Worm (Caenorhabditis elegans) whole organism, L4 larva: ENCODE measurements around the gene glb-11.

Experiments
- F37D6.2 ChIP-seq: sonication (generic microtip); optimal IDR thresholded peaks from 2 replicates; lab custom pipeline; 2016; ENCODE audit warnings: mild to moderate bottlenecking, missing genetic modification characterization, missing compliant biosample characterization
- F44E2.7 ChIP-seq: fragments of 200-800 bp; sonication (Bioruptor generic); IDR thresholded peaks from 2 replicates; pipeline ENCODE4 v2.1.2; 2022; ENCODE audit warnings: missing genetic modification characterization, missing compliant biosample characterization
- F49E8.2 ChIP-seq: sonication (generic microtip); optimal IDR thresholded peaks from 2 replicates; lab custom pipeline; 2016; ENCODE audit warnings: missing compliant biosample characterization, mild to moderate bottlenecking, missing genetic modification characterization, borderline replicate concordance
- T20F7.1 ChIP-seq: fragments of 200-800 bp; sonication (Bioruptor generic); optimal IDR thresholded peaks from 2 replicates; lab custom pipeline; 2018; ENCODE audit warnings: mild to moderate bottlenecking, missing genetic modification characterization, missing compliant biosample characterization
- aha-1 ChIP-seq: fragments of 150-350 bp; peaks from one replicate; lab custom pipeline; 2014; ENCODE audit warnings: missing biosample characterization, missing genetic modification characterization
- ama-1 ChIP-seq: fragments of 150-350 bp; optimal IDR thresholded peaks from 2 replicates; lab custom pipeline; 2014; ENCODE audit warnings: inconsistent platforms, mixed read lengths
- arid-1 ChIP-seq: fragments of 200-800 bp; sonication (Bioruptor generic); conservative IDR thresholded peaks from 2 replicates; pipeline ENCODE4 v1.3.6; 2022; ENCODE audit warnings: missing genetic modification reagents, missing genetic modification characterization, missing compliant biosample characterization
- ceh-20 ChIP-seq: fragments of 200-800 bp; sonication (Bioruptor generic); IDR thresholded peaks from 2 replicates; pipeline ENCODE4 v1.3.6; 2022; ENCODE audit warnings: missing genetic modification reagents, missing genetic modification characterization, missing compliant biosample characterization
- ceh-62 ChIP-seq: sonication (generic microtip); optimal IDR thresholded peaks from 2 replicates; lab custom pipeline; 2017; ENCODE audit warnings: missing biosample characterization, missing genetic modification characterization
- cey-2 ChIP-seq: sonication (generic microtip); optimal IDR thresholded peaks from 3 replicates; lab custom pipeline; 2017; ENCODE audit warnings: missing genetic modification characterization, mild to moderate bottlenecking, missing compliant biosample characterization, antibody characterized with exemption, borderline replicate concordance; ENCODE audit not compliant: insufficient read depth
- daf-16 ChIP-seq, 3 experiments: sonication (generic microtip); optimal IDR thresholded peaks; 2 replicates each; lab custom pipeline; 2016 to 2017; ENCODE audit warnings: missing genetic modification characterization in 3 of 3, missing genetic modification reagents in 3 of 3, mild to moderate bottlenecking in 2 of 3, missing compliant biosample characterization in 2 of 3, missing biosample characterization in 1 of 3, moderate library complexity in 1 of 3
- daf-19 ChIP-seq: fragments of 200-800 bp; sonication (Bioruptor generic); conservative IDR thresholded peaks from 2 replicates; pipeline ENCODE4 v1.3.6; 2022; ENCODE audit warnings: missing genetic modification characterization, missing compliant biosample characterization
- duxl-1 ChIP-seq: sonication (generic microtip); optimal IDR thresholded peaks from 2 replicates; lab custom pipeline; 2016; ENCODE audit warnings: mild to moderate bottlenecking, missing genetic modification characterization, moderate library complexity, missing compliant biosample characterization; ENCODE audit not compliant: poor library complexity
- fkh-10 ChIP-seq: fragments of 150-350 bp; optimal IDR thresholded peaks from 2 replicates; lab custom pipeline; 2014; ENCODE audit warnings: missing biosample characterization, missing genetic modification reagents, missing genetic modification characterization
- hif-1 ChIP-seq, 2 experiments: sonication (generic microtip); optimal IDR thresholded peaks; 2 replicates each; lab custom pipeline; 2016 to 2017; ENCODE audit warnings: missing compliant biosample characterization in 2 of 2, missing genetic modification characterization in 2 of 2, missing genetic modification reagents in 2 of 2, missing genotype in 2 of 2, mild to moderate bottlenecking in 1 of 2
- hlh-11 ChIP-seq: fragments of 200-800 bp; sonication (Bioruptor generic); optimal IDR thresholded peaks from 2 replicates; lab custom pipeline; 2018; ENCODE audit warnings: mild to moderate bottlenecking, missing genetic modification characterization, missing compliant biosample characterization
- hlh-30 ChIP-seq: sonication (generic microtip); optimal IDR thresholded peaks from 2 replicates; lab custom pipeline; 2017; ENCODE audit warnings: antibody characterized with exemption, mild to moderate bottlenecking, missing genetic modification characterization, missing compliant biosample characterization; ENCODE audit not compliant: insufficient read depth
- hmg-1.1 ChIP-seq: fragments of 200-800 bp; sonication (Bioruptor generic); IDR thresholded peaks from 2 replicates; pipeline ENCODE4 v1.3.6; 2022; ENCODE audit warnings: missing genetic modification reagents, missing genetic modification characterization, missing compliant biosample characterization
- jun-1 ChIP-seq: fragments of 150-350 bp; optimal IDR thresholded peaks from 2 replicates; lab custom pipeline; 2014; ENCODE audit warnings: missing biosample characterization, missing genetic modification reagents, missing genetic modification characterization
- lin-38 ChIP-seq: fragments of 200-800 bp; sonication (Bioruptor generic); IDR thresholded peaks from 2 replicates; pipeline ENCODE4 v1.3.6; 2022; ENCODE audit warnings: missing genetic modification reagents, missing genetic modification characterization, missing compliant biosample characterization
- lsy-2 ChIP-seq, 2 experiments: fragments of 150-350 bp in 1 of 2; sonication (generic microtip) in 1 of 2; optimal IDR thresholded peaks; 2 replicates each; lab custom pipeline; 2014 to 2017; ENCODE audit warnings: missing biosample characterization in 2 of 2, missing genetic modification characterization in 2 of 2
- mdl-1 ChIP-seq, 2 experiments: fragments of 150-350 bp in 1 of 2; sonication (generic microtip) in 1 of 2; optimal IDR thresholded peaks; 2 replicates each; lab custom pipeline; 2014 to 2017; ENCODE audit warnings: missing biosample characterization in 2 of 2, missing genetic modification characterization in 2 of 2
- mep-1 ChIP-seq: fragments of 150-350 bp; sonication (generic microtip); optimal IDR thresholded peaks from 3 replicates; lab custom pipeline; 2014; ENCODE audit warnings: missing biosample characterization, missing genetic modification characterization
- mes-2 ChIP-seq: sonication (generic microtip); optimal IDR thresholded peaks from 2 replicates; lab custom pipeline; 2016; ENCODE audit warnings: missing genotype, mild to moderate bottlenecking, missing genetic modification characterization, missing compliant biosample characterization; ENCODE audit not compliant: poor library complexity, severe bottlenecking
- mxl-3 ChIP-seq: fragments of 200-800 bp; sonication (Bioruptor generic); optimal IDR thresholded peaks from 2 replicates; lab custom pipeline; 2018; ENCODE audit warnings: mild to moderate bottlenecking, missing genetic modification characterization, missing compliant biosample characterization
- nhr-237 ChIP-seq: sonication (generic microtip); optimal IDR thresholded peaks from 2 replicates; lab custom pipeline; 2017; ENCODE audit warnings: missing biosample characterization, missing genetic modification characterization
- nhr-28 ChIP-seq: fragments of 150-350 bp; optimal IDR thresholded peaks from 2 replicates; lab custom pipeline; 2014; ENCODE audit warnings: missing biosample characterization, missing genetic modification characterization
- nhr-77 ChIP-seq: fragments of 150-350 bp; optimal IDR thresholded peaks from 2 replicates; lab custom pipeline; 2014; ENCODE audit warnings: missing biosample characterization, missing genetic modification characterization
- pha-4 ChIP-seq, 2 experiments: fragments of 150-350 bp in 1 of 2; fragments of 200-800 bp in 1 of 2; sonication (Bioruptor generic) in 1 of 2; IDR thresholded peaks in 1 of 2; optimal IDR thresholded peaks in 1 of 2; 2 replicates each; pipeline versions ENCODE4 v1.3.6 to Lab custom; 2014 to 2022; ENCODE audit warnings: missing genetic modification characterization in 2 of 2, missing genetic modification reagents in 2 of 2, missing biosample characterization in 1 of 2, missing compliant biosample characterization in 1 of 2
- php-3 ChIP-seq: fragments of 200-800 bp; sonication (Bioruptor generic); IDR thresholded peaks from 2 replicates; pipeline ENCODE4 v1.3.6; 2022; ENCODE audit warnings: missing genetic modification reagents, missing genetic modification characterization, missing compliant biosample characterization
- pqm-1 ChIP-seq: sonication (generic microtip); optimal IDR thresholded peaks from 2 replicates; lab custom pipeline; 2017; ENCODE audit warnings: missing biosample characterization, missing genetic modification characterization
- rbr-2 ChIP-seq: sonication (generic microtip); optimal IDR thresholded peaks from 2 replicates; lab custom pipeline; 2016; ENCODE audit warnings: missing genotype, missing genetic modification characterization, missing compliant biosample characterization
- saeg-2 ChIP-seq: fragments of 200-800 bp; sonication (Bioruptor generic); IDR thresholded peaks from 2 replicates; pipeline ENCODE4 v1.3.6; 2022; ENCODE audit warnings: missing genetic modification reagents, missing genetic modification characterization, missing compliant biosample characterization
- set-16 ChIP-seq: fragments of 200-800 bp; sonication (Bioruptor generic); IDR thresholded peaks from 2 replicates; pipeline ENCODE4 v1.3.6; 2022; ENCODE audit warnings: missing genetic modification reagents, missing genetic modification characterization, missing compliant biosample characterization
- spr-1 ChIP-seq: sonication (generic microtip); optimal IDR thresholded peaks from 2 replicates; lab custom pipeline; 2016; ENCODE audit warnings: mild to moderate bottlenecking, missing genetic modification characterization, missing compliant biosample characterization
- tra-1 ChIP-seq: fragments of 200-800 bp; sonication (Bioruptor generic); IDR thresholded peaks from 2 replicates; pipeline ENCODE4 v1.3.6; 2022; ENCODE audit warnings: missing genetic modification reagents, missing genetic modification characterization, missing compliant biosample characterization
- zag-1 ChIP-seq: fragments of 150-350 bp; optimal IDR thresholded peaks from 2 replicates; lab custom pipeline; 2014; ENCODE audit warnings: missing biosample characterization, missing genetic modification characterization
- zfp-3 ChIP-seq: fragments of 200-800 bp; sonication (Bioruptor generic); conservative IDR thresholded peaks from 2 replicates; pipeline ENCODE4 v1.3.6; 2022; ENCODE audit warnings: missing genetic modification reagents, missing genetic modification characterization, missing compliant biosample characterization
- ztf-7 ChIP-seq: fragments of 150-350 bp; optimal IDR thresholded peaks from 2 replicates; lab custom pipeline; 2014; ENCODE audit warnings: missing biosample characterization, missing genetic modification characterization

The glb-11 gene

ce11 chrIII:4004064-4004580 lies 12.1 kb upstream of the glb-11 start, which contains the start of gene tif-1A (continued):
- TF ChIP-seq saeg-2 (GFP tag; lab: Robert Waterston, UW), result no peak
- TF ChIP-seq F44E2.7, result no peak
- TF ChIP-seq hlh-30 (tag; lab: Kevin White, UChicago), result peak; percentile 72
- TF ChIP-seq lsy-2 (tag; optimal IDR thresholded peaks at IDR 0.05; lab: Kevin White, UChicago), result peak; percentile 24 to 94
- TF ChIP-seq nhr-28 (tag; lab: Kevin White, UChicago), result peak; percentile 72
- TF ChIP-seq daf-16 (GFP tag; optimal IDR thresholded peaks at IDR 0.05; lab: Kevin White, UChicago), result peak; percentile 6 to 54
- TF ChIP-seq daf-16 (tag; optimal IDR thresholded peaks at IDR 0.05; lab: Kevin White, UChicago), result peak; percentile 93
- no peak for TF ChIP-seq daf-19 (GFP tag; lab: Robert Waterston, UW)
- peak; percentile 26 for TF ChIP-seq fkh-10 (GFP tag; lab: Kevin White, UChicago)
- peak; percentile 82 for TF ChIP-seq rbr-2 (tag; lab: Kevin White, UChicago)
- peak; percentile 80 for TF ChIP-seq lin-38 (GFP tag; lab: Robert Waterston, UW)
- TF ChIP-seq duxl-1 (tag; lab: Kevin White, UChicago), result peak; percentile 55
- peak; percentile 40; the same call in 1 of the 2 replicates for TF ChIP-seq arid-1 (GFP tag; lab: Robert Waterston, UW)
- TF ChIP-seq set-16, result no peak
- TF ChIP-seq nhr-77, result peak; percentile 88
- TF ChIP-seq F49E8.2 (tag; lab: Kevin White, UChicago), result peak; percentile 15
- TF ChIP-seq ztf-7 (tag; lab: Kevin White, UChicago), result peak; percentile 78
- peak; percentile 41 for TF ChIP-seq jun-1 (tag; lab: Kevin White, UChicago)
- 0 out of 2 replicates have a peak, but pooled peaks have one; percentile 28 for TF ChIP-seq ceh-20
- peak in 1 of 2 experiments; percentile 71 for TF ChIP-seq hif-1 (tag; optimal IDR thresholded peaks at IDR 0.05; lab: Kevin White, UChicago)
- peak; percentile 92 for TF ChIP-seq hlh-11
- TF ChIP-seq F37D6.2, result peak; percentile 54
- peak; percentile 66 for TF ChIP-seq spr-1 (tag; lab: Kevin White, UChicago)
- peak; percentile 73 for TF ChIP-seq T20F7.1 (GFP tag; lab: Kevin White, UChicago)
- peak; percentile 73 for TF ChIP-seq tra-1 (GFP tag; lab: Robert Waterston, UW)
- TF ChIP-seq mdl-1 (tag; optimal IDR thresholded peaks at IDR 0.05; lab: Kevin White, UChicago), result peak in 1 of 2 experiments; percentile 57
- TF ChIP-seq pha-4 (GFP tag; IDR thresholded peaks at IDR 0.05; lab: Robert Waterston, UW), result peak; percentile 38; the same call in 1 of the 2 replicates
- TF ChIP-seq pha-4 (tag; optimal IDR thresholded peaks at IDR 0.05; lab: Kevin White, UChicago), result peak; percentile 37
- peak; percentile 56; the same call in 1 of the 2 replicates for TF ChIP-seq zfp-3 (GFP tag; lab: Robert Waterston, UW)
- no peak for TF ChIP-seq ama-1
- TF ChIP-seq ceh-62 (tag; lab: Kevin White, UChicago), result no peak
- peak; percentile 87 for TF ChIP-seq mes-2 (tag; lab: Kevin White, UChicago)
- peak; percentile 98 for TF ChIP-seq php-3 (GFP tag; lab: Robert Waterston, UW)
- peak; percentile 92 for TF ChIP-seq mep-1 (tag; lab: Kevin White, UChicago)
- TF ChIP-seq aha-1 (tag; lab: Kevin White, UChicago), result no peak
- TF ChIP-seq nhr-237 (tag; lab: Kevin White, UChicago), result no peak
- TF ChIP-seq hmg-1.1 (GFP tag; lab: Robert Waterston, UW), result peak; percentile 61
- peak; percentile 61 for TF ChIP-seq pqm-1 (tag; lab: Kevin White, UChicago)
- TF ChIP-seq mxl-3, result peak; percentile 30
- TF ChIP-seq cey-2 (tag; lab: Kevin White, UChicago), result no peak
- TF ChIP-seq zag-1 (tag; lab: Kevin White, UChicago), result no peak
